Fruit fly (Drosophila melanogaster): ENCODE measurements around the gene loh.

dm6 chr2L:10396877-10397587 is 45.3 kb upstream of the loh start:
- TF ChIP-seq Xrp1 (GFP tag; IDR thresholded peaks at IDR 0.05) (0 out of 2 replicates have a peak, but pooled peaks have one; percentile 6), CG9609 (GFP tag; optimal IDR thresholded peaks at IDR 0.05) (no peak), nerfin-2 (GFP tag; IDR thresholded peaks at IDR 0.05; ENCODE audit: partially characterized antibody) (no peak), CG10431 (GFP tag; optimal IDR thresholded peaks at IDR 0.05) (no peak), CG17912 (GFP tag; optimal IDR thresholded peaks at IDR 0.05) (no peak), CG3847 (GFP tag; IDR thresholded peaks at IDR 0.05) (no peak), CG16813 (GFP tag; IDR thresholded peaks at IDR 0.05; ENCODE audit: partially characterized antibody) (no peak), Mad (GFP tag; optimal IDR thresholded peaks at IDR 0.05) (no peak), CG6791 (GFP tag; IDR thresholded peaks at IDR 0.05; ENCODE audit: partially characterized antibody) (no peak)
